Fruit fly (Drosophila melanogaster): Measurements from ENCODE around the gene futsch.
A peak's percentile ranks its signal among the peaks of the same experiment; 100 is the strongest.

futsch gene

DNA sequence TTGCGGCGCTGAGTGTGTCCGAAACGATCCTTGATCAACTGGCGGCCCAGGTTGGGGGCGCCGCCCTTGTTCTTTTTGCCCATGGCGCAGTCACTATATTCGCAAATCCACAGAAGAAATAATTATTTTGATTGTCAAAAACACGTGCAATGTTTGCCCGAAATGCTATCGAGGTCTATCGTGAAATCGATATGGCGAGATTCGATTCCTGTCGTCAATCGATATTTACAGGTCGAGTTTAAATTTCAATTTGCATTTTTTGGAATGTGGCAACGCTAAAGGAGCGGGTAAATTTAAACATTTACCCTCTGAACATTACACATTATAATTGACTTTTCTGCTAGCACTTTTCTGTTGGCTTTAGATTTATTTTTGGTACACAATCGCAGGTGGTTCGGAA, 55.2 kb downstream of the futsch start, which contains the start of gene Ns3 (continued):
- TF ChIP-seq hbn (GFP tag; IDR thresholded peaks at IDR 0.05; ENCODE audit: partially characterized antibody) (peak; percentile 85), kni (GFP tag; optimal IDR thresholded peaks at IDR 0.05) (no peak), amos (GFP tag; IDR thresholded peaks at IDR 0.05; ENCODE audit: partially characterized antibody) (peak; percentile 88), BEAF-32 (GFP tag; optimal IDR thresholded peaks at IDR 0.05) (peak; percentile 82), CG4360 (GFP tag; IDR thresholded peaks at IDR 0.05) (no peak), crp (GFP tag; optimal IDR thresholded peaks at IDR 0.05) (peak in 1 of 2 experiments; percentile 37), chn (GFP tag; optimal IDR thresholded peaks at IDR 0.05) (no peak), CG10979 (tag; optimal IDR thresholded peaks at IDR 0.05) (no peak), CG6854 (GFP tag; optimal IDR thresholded peaks at IDR 0.05) (no peak), ato (GFP tag; IDR thresholded peaks at IDR 0.05; ENCODE audit: partially characterized antibody) (peak; percentile 87), bcd (GFP tag; optimal IDR thresholded peaks at IDR 0.05) (no peak), CG34224 (GFP tag; IDR thresholded peaks at IDR 0.05; ENCODE audit: partially characterized antibody) (peak; percentile 91), btn (GFP tag; optimal IDR thresholded peaks at IDR 0.05) (no peak), CG12659 (GFP tag; optimal IDR thresholded peaks at IDR 0.05) (peak; percentile 15), chm (GFP tag; IDR thresholded peaks at IDR 0.05) (no peak), sens (GFP tag) (peak; percentile 64), dm (GFP tag; optimal IDR thresholded peaks at IDR 0.05) (peak; percentile 93), CG10462 (GFP tag; optimal IDR thresholded peaks at IDR 0.05) (no peak), CG14441 (GFP tag; IDR thresholded peaks at IDR 0.05) (no peak), CG34422 (GFP tag; IDR thresholded peaks at IDR 0.05) (0 out of 3 replicates have a peak, but pooled peaks have one; percentile 9)

DNA sequence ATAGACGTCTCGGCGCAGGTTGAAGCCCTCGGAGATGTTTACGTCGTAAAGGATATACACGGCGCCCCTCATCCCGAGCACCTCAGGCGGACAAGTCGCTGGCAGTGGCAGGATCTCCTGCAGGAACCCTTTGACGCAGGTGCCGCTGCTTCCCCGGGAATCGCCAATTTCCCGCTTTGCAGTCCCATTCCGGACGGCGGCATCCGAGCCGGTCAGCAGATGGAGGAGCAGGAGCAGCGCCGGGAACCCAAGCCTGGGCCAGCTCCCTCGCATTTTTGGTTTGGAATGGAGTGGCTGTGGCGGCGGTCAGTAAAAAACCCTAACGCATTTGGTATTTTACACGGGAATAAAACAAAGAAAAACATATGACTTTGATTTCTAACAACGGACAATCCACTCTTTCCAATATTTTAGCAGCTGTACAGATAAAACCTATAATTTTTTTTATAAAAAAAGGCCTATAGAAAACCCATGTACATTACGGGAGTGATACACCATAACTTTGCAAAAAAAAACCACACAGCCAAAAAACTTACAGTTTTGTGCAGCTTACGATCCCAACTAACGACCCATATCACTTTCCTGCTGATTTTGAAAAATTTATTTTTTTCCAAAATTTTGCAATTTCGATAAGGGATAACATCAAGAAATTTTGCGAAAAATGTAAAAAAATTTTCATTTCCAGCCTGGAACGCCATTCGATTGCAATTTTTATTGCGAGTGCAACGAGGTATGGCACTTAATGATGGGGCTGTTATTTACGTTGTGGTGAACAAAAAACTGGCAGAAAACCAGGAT, 57.0 kb downstream of the futsch start, which contains the start of the genes O-fut2 and CG14777:
TSS of gene O-fut2 (minus strand) at position 290 of the 798 bp plus-strand sequence.
TSS of gene CG14777 (plus strand) at position 428 of the 798 bp plus-strand sequence.
- TF ChIP-seq lbe (GFP tag; optimal IDR thresholded peaks at IDR 0.05) (peak; percentile 24), ci (GFP tag; IDR thresholded peaks at IDR 0.05) (0 out of 3 replicates have a peak, but pooled peaks have one; percentile 11), pzg (GFP tag; optimal IDR thresholded peaks at IDR 0.05) (peak; percentile 12), MESR4 (GFP tag; optimal IDR thresholded peaks at IDR 0.05) (peak; percentile 60), Drgx (GFP tag; IDR thresholded peaks at IDR 0.05) (peak; percentile 54; the same call in 1 of the 2 replicates), Xrp1 (GFP tag; IDR thresholded peaks at IDR 0.05) (peak; percentile 37; the same call in 1 of the 2 replicates), CHES-1-like (GFP tag; optimal IDR thresholded peaks at IDR 0.05) (peak; percentile 17), sr (GFP tag; IDR thresholded peaks at IDR 0.05) (0 out of 3 replicates have a peak, but pooled peaks have one; percentile 7), slbo (GFP tag; IDR thresholded peaks at IDR 0.05) (peak; percentile 51; the same call in 1 of the 2 replicates), tgo (GFP tag; IDR thresholded peaks at IDR 0.05) (0 out of 3 replicates have a peak, but pooled peaks have one; percentile 16), CG9797 (GFP tag; optimal IDR thresholded peaks at IDR 0.05) (peak; percentile 7), CG17361 (GFP tag; IDR thresholded peaks at IDR 0.05) (0 out of 3 replicates have a peak, but pooled peaks have one; percentile 9), CG2120 (GFP tag; optimal IDR thresholded peaks at IDR 0.05) (peak; percentile 13), row (GFP tag; IDR thresholded peaks at IDR 0.05) (peak; percentile 42; the same call in 2 of the 3 replicates), CG2116 (GFP tag; optimal IDR thresholded peaks at IDR 0.05) (peak; percentile 15), gfzf (GFP tag; optimal IDR thresholded peaks at IDR 0.05) (peak; percentile 66), onecut (GFP tag; IDR thresholded peaks at IDR 0.05) (no peak), sens (GFP tag) (peak; percentile 63), prd (optimal IDR thresholded peaks at IDR 0.05) (no peak), prd (GFP tag; IDR thresholded peaks at IDR 0.05) (peak; percentile 21; the same call in 1 of the 3 replicates), CG42726 (GFP tag; IDR thresholded peaks at IDR 0.05; ENCODE audit: partially characterized antibody) (no peak), trem (tag; optimal IDR thresholded peaks at IDR 0.05) (peak; percentile 17), CG15479 (GFP tag; optimal IDR thresholded peaks at IDR 0.05) (no peak), pan (optimal IDR thresholded peaks at IDR 0.05) (no peak), pan (GFP tag; optimal IDR thresholded peaks at IDR 0.05 in 1 of 2, IDR thresholded peaks at IDR 0.05 in 1 of 2) (peak in 1 of 2 experiments; percentile 6), Oaz (GFP tag; IDR thresholded peaks at IDR 0.05) (0 out of 2 replicates have a peak, but pooled peaks have one; percentile 15), Eip74EF (GFP tag; optimal IDR thresholded peaks at IDR 0.05) (no peak), CG6683 (GFP tag; optimal IDR thresholded peaks at IDR 0.05) (no peak), Pdp1 (GFP tag; optimal IDR thresholded peaks at IDR 0.05) (peak in 1 of 2 experiments; percentile 5)

Data from whole organism, embryonic.